Worm (Caenorhabditis elegans) whole organism, L1 larva: Measurements from ENCODE around the gene ZK546.5.

Experiments used
- F16B12.6 ChIP-seq: fragments of 150-350 bp; optimal IDR thresholded peaks from 2 replicates; lab custom pipeline; 2014; ENCODE audit warnings: missing biosample characterization, missing genetic modification characterization
- ama-1 ChIP-seq: fragments of 150-350 bp; optimal IDR thresholded peaks from 2 replicates; lab custom pipeline; 2014
- blmp-1 ChIP-seq: fragments of 150-350 bp; optimal IDR thresholded peaks from 2 replicates; lab custom pipeline; 2014; ENCODE audit warnings: missing biosample characterization, missing genetic modification characterization
- efl-3 ChIP-seq: fragments of 200-800 bp; sonication (Bioruptor generic); optimal IDR thresholded peaks from 2 replicates; lab custom pipeline; 2018; ENCODE audit warnings: mild to moderate bottlenecking, missing genetic modification characterization, missing compliant biosample characterization
- elt-2 ChIP-seq: sonication (generic microtip); optimal IDR thresholded peaks from 2 replicates; lab custom pipeline; 2016; ENCODE audit warnings: missing genetic modification characterization, mild to moderate bottlenecking, inconsistent platforms, missing compliant biosample characterization, missing genetic modification reagents
- irx-1 ChIP-seq: sonication (generic microtip); optimal IDR thresholded peaks from 2 replicates; lab custom pipeline; 2016; ENCODE audit warnings: missing genetic modification characterization, missing compliant biosample characterization
- lin-35 ChIP-seq, 2 experiments: fragments of 150-350 bp; optimal IDR thresholded peaks; 2 replicates each; lab custom pipeline; 2014; ENCODE audit warnings: missing biosample characterization in 2 of 2, missing genetic modification characterization in 2 of 2, missing genetic modification reagents in 2 of 2
- mef-2 ChIP-seq: fragments of 150-350 bp; optimal IDR thresholded peaks from 2 replicates; lab custom pipeline; 2014; ENCODE audit warnings: missing biosample characterization, missing genetic modification characterization
- mep-1 ChIP-seq: fragments of 150-350 bp; optimal IDR thresholded peaks from 2 replicates; lab custom pipeline; 2014; ENCODE audit warnings: missing biosample characterization, missing genetic modification characterization
- nhr-19 ChIP-seq: fragments of 200-800 bp; sonication (Bioruptor generic); conservative IDR thresholded peaks from 2 replicates; pipeline ENCODE4 v1.3.6; 2022; ENCODE audit warnings: missing genetic modification characterization, missing compliant biosample characterization
- nhr-28 ChIP-seq: fragments of 150-350 bp; optimal IDR thresholded peaks from 2 replicates; lab custom pipeline; 2014; ENCODE audit warnings: missing biosample characterization, missing genetic modification characterization
- nhr-47 ChIP-seq: sonication (generic microtip); optimal IDR thresholded peaks from 2 replicates; lab custom pipeline; 2016; ENCODE audit warnings: mild to moderate bottlenecking, missing genetic modification characterization, moderate library complexity, missing compliant biosample characterization
- nhr-71 ChIP-seq: sonication (generic microtip); optimal IDR thresholded peaks from 2 replicates; lab custom pipeline; 2016; ENCODE audit warnings: mild to moderate bottlenecking, missing genetic modification characterization, moderate library complexity, missing compliant biosample characterization
- nhr-76 ChIP-seq: sonication (generic microtip); optimal IDR thresholded peaks from 2 replicates; lab custom pipeline; 2017; ENCODE audit warnings: missing biosample characterization, missing genetic modification characterization
- nhr-85 ChIP-seq: sonication (generic microtip); peaks from one replicate; lab custom pipeline; 2016; ENCODE audit warnings: missing genetic modification characterization, inconsistent platforms, missing compliant biosample characterization
- nhr-90 ChIP-seq: sonication (generic microtip); optimal IDR thresholded peaks from 2 replicates; lab custom pipeline; 2016; ENCODE audit warnings: mild to moderate bottlenecking, missing genetic modification characterization, missing compliant biosample characterization; ENCODE audit not compliant: poor library complexity
- pag-3 ChIP-seq: sonication (generic microtip); optimal IDR thresholded peaks from 2 replicates; lab custom pipeline; 2017; ENCODE audit warnings: missing genetic modification characterization, mild to moderate bottlenecking, missing compliant biosample characterization, antibody characterized with exemption, borderline replicate concordance; ENCODE audit not compliant: insufficient read depth
- rnt-1 ChIP-seq: sonication (generic microtip); optimal IDR thresholded peaks from 2 replicates; lab custom pipeline; 2016; ENCODE audit warnings: mild to moderate bottlenecking, missing genetic modification characterization, moderate library complexity, missing compliant biosample characterization
- snpc-4 ChIP-seq: fragments of 150-350 bp; optimal IDR thresholded peaks from 2 replicates; lab custom pipeline; 2014; ENCODE audit warnings: missing biosample characterization, missing genetic modification characterization
- unc-130 ChIP-seq: fragments of 150-350 bp; optimal IDR thresholded peaks from 2 replicates; lab custom pipeline; 2017; ENCODE audit warnings: missing biosample characterization, missing genetic modification characterization, inconsistent platforms
- unc-98 ChIP-seq: fragments of 200-800 bp; sonication (Bioruptor generic); IDR thresholded peaks from 2 replicates; pipeline ENCODE4 v1.3.6; 2022; ENCODE audit warnings: missing genetic modification characterization, missing compliant biosample characterization
- ztf-4 ChIP-seq: fragments of 150-350 bp; optimal IDR thresholded peaks from 2 replicates; lab custom pipeline; 2014; ENCODE audit warnings: missing biosample characterization, missing genetic modification characterization

Gene ZK546.5

DNA sequence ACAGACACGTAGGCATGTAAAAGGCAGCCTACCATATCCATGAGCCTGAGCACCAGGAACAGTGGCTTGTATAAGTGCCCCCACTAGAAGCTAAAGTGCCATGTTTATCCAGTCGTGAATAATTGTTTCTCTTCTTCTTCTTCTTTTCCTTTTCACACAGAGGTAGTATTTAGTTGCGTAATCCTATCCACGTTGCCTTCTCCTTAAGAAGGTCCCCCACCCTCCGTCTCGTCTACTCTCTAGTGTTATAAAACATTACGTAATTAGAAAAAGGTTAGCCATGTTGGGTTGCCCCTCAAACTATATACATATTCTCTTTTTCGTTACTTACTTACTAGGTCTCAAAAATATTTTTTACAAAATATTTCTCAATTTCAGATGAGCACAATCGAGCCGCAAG, 51.0 kb downstream of the ZK546.5 start:
- TF ChIP-seq nhr-76: no peak
- TF ChIP-seq F16B12.6 (tag; lab: Kevin White, UChicago): no peak
- no peak for TF ChIP-seq ama-1 (lab: Kevin White, UChicago)
- TF ChIP-seq unc-98 (GFP tag; lab: Robert Waterston, UW): no peak
- TF ChIP-seq efl-3 (GFP tag; lab: Kevin White, UChicago): no peak
- TF ChIP-seq unc-130 (tag; lab: Kevin White, UChicago): no peak
- no peak for TF ChIP-seq mep-1 (tag; lab: Kevin White, UChicago)
- TF ChIP-seq nhr-47: no peak
- TF ChIP-seq nhr-71 (tag; lab: Kevin White, UChicago): no peak
- TF ChIP-seq blmp-1 (tag; lab: Kevin White, UChicago): no peak
- no peak for TF ChIP-seq irx-1
- no peak for TF ChIP-seq snpc-4 (tag; lab: Kevin White, UChicago)
- TF ChIP-seq ztf-4 (tag; lab: Kevin White, UChicago): no peak
- TF ChIP-seq nhr-28 (tag; lab: Kevin White, UChicago): no peak
- TF ChIP-seq elt-2 (tag; lab: Kevin White, UChicago): no peak
- no peak for TF ChIP-seq rnt-1 (tag; lab: Kevin White, UChicago)
- no peak for TF ChIP-seq lin-35 (GFP tag; optimal IDR thresholded peaks at IDR 0.05; lab: Kevin White, UChicago)
- no peak for TF ChIP-seq nhr-85 (tag; lab: Kevin White, UChicago)
- TF ChIP-seq mef-2 (tag; lab: Kevin White, UChicago): no peak
- TF ChIP-seq, all 84 proteins: peak for 0

DNA sequence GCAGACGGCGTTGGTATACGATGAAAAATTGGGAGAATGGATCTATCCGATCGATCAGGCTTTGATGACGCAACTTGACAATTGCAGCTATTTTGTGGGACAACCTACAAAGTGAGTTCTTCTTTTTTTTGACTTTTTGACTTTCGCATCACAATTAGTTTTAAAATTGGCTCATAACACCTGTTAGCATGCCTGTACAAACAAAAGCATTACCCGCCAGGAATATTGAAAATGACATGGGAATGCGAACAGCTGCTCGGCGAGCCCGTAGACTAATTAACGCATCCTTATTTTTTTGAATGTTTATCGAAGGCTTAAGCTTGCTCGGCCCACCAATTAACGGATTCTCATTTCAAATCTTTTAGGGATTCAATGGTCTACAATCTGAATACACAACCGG, 51.6 kb downstream of the ZK546.5 start:
- no peak for TF ChIP-seq nhr-90
- TF ChIP-seq rnt-1 (tag; lab: Kevin White, UChicago): no peak
- no peak for TF ChIP-seq pag-3
- no peak for TF ChIP-seq nhr-19 (GFP tag; lab: Robert Waterston, UW)
